Worm (Caenorhabditis elegans): Measurements from ENCODE around the gene crn-7.

Gene crn-7

ce11 chrIII:8254938-8255337, 13.4 kb upstream of the crn-7 start, which contains the start of gene F09G8.5:
Gene F09G8.5 (plus strand): TSS chrIII:8254975.
- TF ChIP-seq M03D4.4 (tag; optimal IDR thresholded peaks at IDR 0.05) (no peak), nhr-28 (tag; optimal IDR thresholded peaks at IDR 0.05) (no peak), lsy-2 (tag; optimal IDR thresholded peaks at IDR 0.05) (no peak), elt-1 (tag; optimal IDR thresholded peaks at IDR 0.05; ENCODE audit: borderline replicate concordance, insufficient read depth) (no peak), nhr-237 (tag; optimal IDR thresholded peaks at IDR 0.05) (no peak), lin-13 (tag; optimal IDR thresholded peaks at IDR 0.05) (no peak), lin-32 (GFP tag; optimal IDR thresholded peaks at IDR 0.05) (no peak), hlh-1 (tag; optimal IDR thresholded peaks at IDR 0.05) (no peak), pha-4 (tag; optimal IDR thresholded peaks at IDR 0.05) (no peak), nhr-76 (tag; optimal IDR thresholded peaks at IDR 0.05) (no peak), drap-1 (GFP tag; optimal IDR thresholded peaks at IDR 0.05) (no peak), ceh-43 (GFP tag; optimal IDR thresholded peaks at IDR 0.05) (no peak), blmp-1 (tag; optimal IDR thresholded peaks at IDR 0.05) (no peak), sptf-1 (tag; optimal IDR thresholded peaks at IDR 0.05) (no peak)

- TF ChIP-seq blmp-1 (tag; optimal IDR thresholded peaks at IDR 0.05) (no peak), mls-2 (tag; optimal IDR thresholded peaks at IDR 0.05) (no peak), M03D4.4 (tag; optimal IDR thresholded peaks at IDR 0.05) (no peak), unc-120 (tag; optimal IDR thresholded peaks at IDR 0.05; ENCODE audit: poor library complexity, severe bottlenecking) (no peak), sptf-1 (tag; optimal IDR thresholded peaks at IDR 0.05) (no peak), ztf-11 (tag; optimal IDR thresholded peaks at IDR 0.05) (no peak), drap-1 (GFP tag; optimal IDR thresholded peaks at IDR 0.05) (no peak), nhr-28 (tag; optimal IDR thresholded peaks at IDR 0.05) (no peak), lin-13 (tag; optimal IDR thresholded peaks at IDR 0.05) (no peak), nhr-2 (tag; optimal IDR thresholded peaks at IDR 0.05) (no peak), ceh-83 (GFP tag; optimal IDR thresholded peaks at IDR 0.05) (no peak), elt-3 (tag; optimal IDR thresholded peaks at IDR 0.05) (no peak)
These were observed 10.3 kb upstream of the crn-7 start, which contains the start of gene ncr-2 for ce11 chrIII:8258045-8258444. Gene ncr-2 (plus strand): TSS chrIII:8258345.

ce11 chrIII:8262599-8262998, 5.7 kb upstream of the crn-7 start:
- TF ChIP-seq ceh-43 (GFP tag; optimal IDR thresholded peaks at IDR 0.05) (no peak), elt-1 (tag; optimal IDR thresholded peaks at IDR 0.05; ENCODE audit: borderline replicate concordance, insufficient read depth) (no peak), M03D4.4 (tag; optimal IDR thresholded peaks at IDR 0.05) (no peak)

ce11 chrIII:8263377-8263776, 5.0 kb upstream of the crn-7 start, which contains the start of gene col-91:
Gene col-91 (minus strand): TSS chrIII:8263664.
- TF ChIP-seq mab-5 (tag; optimal IDR thresholded peaks at IDR 0.05) (no peak), lsy-2 (tag; optimal IDR thresholded peaks at IDR 0.05) (no peak), nhr-12 (tag; optimal IDR thresholded peaks at IDR 0.05) (no peak), zip-8 (tag; optimal IDR thresholded peaks at IDR 0.05) (no peak), elt-3 (tag; optimal IDR thresholded peaks at IDR 0.05) (no peak), ceh-39 (tag; optimal IDR thresholded peaks at IDR 0.05) (no peak), cnd-1 (tag; optimal IDR thresholded peaks at IDR 0.05) (no peak), snpc-4 (tag; optimal IDR thresholded peaks at IDR 0.05) (no peak), mep-1 (tag; optimal IDR thresholded peaks at IDR 0.05) (no peak), sptf-1 (tag; optimal IDR thresholded peaks at IDR 0.05) (no peak), lin-13 (tag; optimal IDR thresholded peaks at IDR 0.05) (no peak), mls-2 (tag; optimal IDR thresholded peaks at IDR 0.05) (no peak), ceh-83 (GFP tag; optimal IDR thresholded peaks at IDR 0.05) (no peak), ham-2 (GFP tag; optimal IDR thresholded peaks at IDR 0.05) (no peak), blmp-1 (tag; optimal IDR thresholded peaks at IDR 0.05) (no peak), nhr-237 (tag; optimal IDR thresholded peaks at IDR 0.05) (no peak), bed-3 (GFP tag; optimal IDR thresholded peaks at IDR 0.05) (no peak), nhr-2 (tag; optimal IDR thresholded peaks at IDR 0.05) (no peak), sem-2 (GFP tag; optimal IDR thresholded peaks at IDR 0.05) (no peak), nhr-28 (tag; optimal IDR thresholded peaks at IDR 0.05) (no peak)

- TF ChIP-seq blmp-1 (tag; optimal IDR thresholded peaks at IDR 0.05): peak; percentile 0
- TF ChIP-seq ces-1 (GFP tag; optimal IDR thresholded peaks at IDR 0.05): no peak
- TF ChIP-seq ceh-83 (GFP tag; optimal IDR thresholded peaks at IDR 0.05): peak; percentile 58
These were observed 2.6 kb upstream of the crn-7 start, which contains the start of gene mrps-9 for ce11 chrIII:8265753-8266152. Gene mrps-9 (plus strand): TSS chrIII:8266062.
